Fruit fly (Drosophila melanogaster): ENCODE measurements around the gene CG3557.

DNA sequence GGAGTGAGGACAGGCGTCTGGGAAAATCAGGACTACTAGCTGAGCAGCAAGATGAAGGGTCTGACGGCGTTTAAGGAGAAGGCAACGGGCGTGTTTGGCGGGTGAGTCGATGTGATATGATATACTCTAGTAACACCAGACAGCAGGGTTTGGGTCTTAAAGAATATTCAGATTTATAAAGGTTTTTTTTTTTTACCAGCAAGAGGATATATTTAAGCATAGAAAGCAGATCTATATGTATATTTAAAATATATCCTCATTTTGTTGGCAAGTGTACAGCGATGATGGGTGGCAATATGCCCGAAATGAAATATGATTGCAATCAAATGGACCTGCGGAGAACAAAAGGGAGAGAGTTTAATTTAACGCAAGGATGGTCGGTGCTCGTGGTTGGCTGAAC, 16.6 kb upstream of the CG3557 start:
- TF ChIP-seq CG4318 (GFP tag; optimal IDR thresholded peaks at IDR 0.05) (no peak), CG31627 (GFP tag; optimal IDR thresholded peaks at IDR 0.05) (no peak), Eip75B (GFP tag; optimal IDR thresholded peaks at IDR 0.05) (no peak), achi (GFP tag; optimal IDR thresholded peaks at IDR 0.05) (no peak), cyc (GFP tag; optimal IDR thresholded peaks at IDR 0.05) (no peak), CG16779 (tag; optimal IDR thresholded peaks at IDR 0.05) (no peak), dac (GFP tag; optimal IDR thresholded peaks at IDR 0.05) (no peak), CG6808 (GFP tag; optimal IDR thresholded peaks at IDR 0.05) (no peak), Ets21C (GFP tag; optimal IDR thresholded peaks at IDR 0.05) (no peak), ss (GFP tag; optimal IDR thresholded peaks at IDR 0.05) (no peak)

Data from whole organism, prepupa.